Fruit fly (Drosophila melanogaster) whole organism, embryonic: ENCODE results near the gene Cpr67Fa1.
A peak's percentile ranks its signal among the peaks of the same experiment; 100 is the strongest.

ENCODE experiments used
- Aef1 ChIP-seq: fragments of 200-800 bp; sonication (Bioruptor generic); IDR thresholded peaks from 3 replicates; pipeline ENCODE4 v1.3.6; 2022; ENCODE audit warnings: missing biosample characterization, missing genetic modification characterization
- Asciz ChIP-seq: fragments of 200-800 bp; sonication (Bioruptor generic); optimal IDR thresholded peaks from 2 replicates; lab custom pipeline; 2017; ENCODE audit warnings: missing biosample characterization, mild to moderate bottlenecking, missing genetic modification characterization, missing genetic modification reagents
- Atf6 ChIP-seq: fragments of 200-800 bp; sonication (Bioruptor generic); IDR thresholded peaks from 2 replicates; pipeline ENCODE4 v1.3.6; 2022; ENCODE audit warnings: missing biosample characterization, missing genetic modification characterization
- Bdp1 ChIP-seq: fragments of 200-800 bp; sonication (Bioruptor generic); optimal IDR thresholded peaks from 3 replicates; lab custom pipeline; 2016; ENCODE audit warnings: missing biosample characterization, missing genetic modification characterization
- CG11723 ChIP-seq: fragments of 200-800 bp; sonication (Bioruptor generic); optimal IDR thresholded peaks from 2 replicates; lab custom pipeline; 2017; ENCODE audit warnings: missing biosample characterization, mild to moderate bottlenecking, missing genetic modification characterization
- CG15011 ChIP-seq: fragments of 200-800 bp; sonication (Bioruptor generic); optimal IDR thresholded peaks from 3 replicates; lab custom pipeline; 2018; ENCODE audit warnings: missing biosample characterization, mild to moderate bottlenecking, missing genetic modification characterization
- CG17361 ChIP-seq: fragments of 200-800 bp; sonication (Bioruptor generic); IDR thresholded peaks from 3 replicates; pipeline ENCODE4 v1.3.6; 2022; ENCODE audit warnings: missing biosample characterization, missing genetic modification characterization
- CG18262 ChIP-seq: fragments of 200-800 bp; optimal IDR thresholded peaks from 3 replicates; lab custom pipeline; 2019; ENCODE audit warnings: missing biosample characterization, mild to moderate bottlenecking, missing genetic modification characterization, moderate library complexity
- CG1832 ChIP-seq: fragments of 200-800 bp; sonication (Bioruptor generic); optimal IDR thresholded peaks from 2 replicates; lab custom pipeline; 2017; ENCODE audit warnings: missing biosample characterization, mild to moderate bottlenecking, missing genetic modification characterization, inconsistent platforms
- CG18599 ChIP-seq: fragments of 200-800 bp; sonication (Bioruptor generic); optimal IDR thresholded peaks from 3 replicates; lab custom pipeline; 2017; ENCODE audit warnings: missing biosample characterization, missing genetic modification characterization, mild to moderate bottlenecking, moderate library complexity, missing genetic modification reagents
- CG18619 ChIP-seq: fragments of 200-800 bp; sonication (Bioruptor generic); optimal IDR thresholded peaks from 3 replicates; lab custom pipeline; 2017; ENCODE audit warnings: missing biosample characterization, mild to moderate bottlenecking, missing genetic modification characterization
- CG3065 ChIP-seq: fragments of 200-800 bp; sonication (Bioruptor generic); optimal IDR thresholded peaks from 2 replicates; lab custom pipeline; 2016; ENCODE audit warnings: missing biosample characterization, missing genetic modification characterization
- CG33557 ChIP-seq: fragments of 200-800 bp; sonication (Bioruptor generic); optimal IDR thresholded peaks from 2 replicates; lab custom pipeline; 2019; ENCODE audit warnings: missing biosample characterization, mild to moderate bottlenecking, missing genetic modification characterization, moderate library complexity
- CG4707 ChIP-seq: fragments of 200-800 bp; sonication (Bioruptor generic); optimal IDR thresholded peaks from 2 replicates; lab custom pipeline; 2018; ENCODE audit warnings: missing biosample characterization, mild to moderate bottlenecking, missing genetic modification characterization, moderate library complexity
- CG4820 ChIP-seq: fragments of 200-800 bp; sonication (Bioruptor generic); optimal IDR thresholded peaks from 3 replicates; lab custom pipeline; 2016; ENCODE audit warnings: missing biosample characterization, missing genetic modification characterization
- CG4854 ChIP-seq: fragments of 200-800 bp; sonication (Bioruptor generic); optimal IDR thresholded peaks from 2 replicates; lab custom pipeline; 2016; ENCODE audit warnings: missing biosample characterization, missing genetic modification characterization, inconsistent platforms
- CG9437 ChIP-seq: fragments of 200-800 bp; sonication (Bioruptor generic); optimal IDR thresholded peaks from 2 replicates; lab custom pipeline; 2018; ENCODE audit warnings: missing biosample characterization, mild to moderate bottlenecking, missing genetic modification characterization
- D19B ChIP-seq: fragments of 200-800 bp; sonication (Bioruptor generic); optimal IDR thresholded peaks from 2 replicates; lab custom pipeline; 2017; ENCODE audit warnings: missing biosample characterization, mild to moderate bottlenecking, missing genetic modification characterization
- ERR ChIP-seq: fragments of 200-800 bp; sonication (Bioruptor generic); optimal IDR thresholded peaks from 2 replicates; lab custom pipeline; 2016; ENCODE audit warnings: missing biosample characterization, missing genetic modification characterization
- Hr78 ChIP-seq, 2 experiments: fragments of 200-800 bp in 1 of 2; fragments of >200 bp in 1 of 2; sonication (Bioruptor generic) in 1 of 2; optimal IDR thresholded peaks; 2 replicates each; lab custom pipeline; 2017 to 2019; ENCODE audit warnings: missing biosample characterization in 2 of 2, missing genetic modification characterization in 2 of 2, mild to moderate bottlenecking in 1 of 2, moderate library complexity in 1 of 2
- MBD-R2 ChIP-seq: fragments of 200-800 bp; sonication (Bioruptor generic); IDR thresholded peaks from 2 replicates; pipeline ENCODE4 v1.3.6; 2022; ENCODE audit warnings: missing biosample characterization, missing genetic modification characterization
- Med ChIP-seq: fragments of 200-800 bp; sonication (Bioruptor generic); peaks from one replicate; lab custom pipeline; 2016; ENCODE audit warnings: missing biosample characterization, missing genetic modification characterization, mild to moderate bottlenecking, inconsistent platforms, moderate library complexity
- Meics ChIP-seq: fragments of 200-800 bp; sonication (Bioruptor generic); optimal IDR thresholded peaks from 2 replicates; lab custom pipeline; 2017; ENCODE audit warnings: missing biosample characterization, mild to moderate bottlenecking, missing genetic modification characterization
- NFAT ChIP-seq: fragments of 200-800 bp; sonication (Bioruptor generic); IDR thresholded peaks from 2 replicates; pipeline ENCODE4 v1.3.6; 2022; ENCODE audit warnings: missing biosample characterization, missing genetic modification characterization
- Pdp1 ChIP-seq, 2 experiments: fragments of 200-800 bp; sonication (Bioruptor generic); optimal IDR thresholded peaks; 3 replicates each; lab custom pipeline; 2016; ENCODE audit warnings: missing biosample characterization in 2 of 2, missing genetic modification characterization in 2 of 2, mild to moderate bottlenecking in 1 of 2, moderate library complexity in 1 of 2
- Ptx1 ChIP-seq: fragments of 200-800 bp; sonication (Bioruptor generic); IDR thresholded peaks from 2 replicates; pipeline ENCODE4 v1.3.6; 2022; ENCODE audit warnings: missing biosample characterization, missing genetic modification characterization
- Sox102F ChIP-seq: fragments of 200-800 bp; sonication (Bioruptor generic); optimal IDR thresholded peaks from 2 replicates; lab custom pipeline; 2018; ENCODE audit warnings: missing biosample characterization, mild to moderate bottlenecking, missing genetic modification characterization, moderate library complexity
- Ssrp ChIP-seq: fragments of 200-800 bp; sonication (Bioruptor generic); optimal IDR thresholded peaks from 2 replicates; lab custom pipeline; 2018; ENCODE audit warnings: missing biosample characterization, mild to moderate bottlenecking, missing genetic modification characterization, moderate library complexity
- Xbp1 ChIP-seq: fragments of 200-800 bp; sonication (Bioruptor generic); optimal IDR thresholded peaks from 3 replicates; lab custom pipeline; 2016; ENCODE audit warnings: missing biosample characterization, mild to moderate bottlenecking, missing genetic modification characterization
- bsh ChIP-seq, 2 experiments: fragments of 200-800 bp; sonication (Bioruptor generic); optimal IDR thresholded peaks; 2 replicates each; lab custom pipeline; 2017 to 2018; ENCODE audit warnings: mild to moderate bottlenecking in 2 of 2, missing biosample characterization in 2 of 2, missing genetic modification characterization in 2 of 2, moderate library complexity in 1 of 2
- caup ChIP-seq: fragments of 200-800 bp; sonication (Bioruptor generic); optimal IDR thresholded peaks from 3 replicates; lab custom pipeline; 2017; ENCODE audit warnings: missing biosample characterization, mild to moderate bottlenecking, missing genetic modification characterization, moderate library complexity; ENCODE audit not compliant: severe bottlenecking
- chinmo ChIP-seq: fragments of 200-800 bp; sonication (Bioruptor generic); IDR thresholded peaks from 4 replicates; pipeline ENCODE4 v1.3.6; 2022; ENCODE audit warnings: missing biosample characterization, missing genetic modification characterization; ENCODE audit not compliant: partially characterized antibody
- chm ChIP-seq: fragments of 200-800 bp; sonication (Bioruptor generic); IDR thresholded peaks from 2 replicates; pipeline ENCODE4 v1.3.6; 2022; ENCODE audit warnings: missing biosample characterization, missing genetic modification characterization
- dati ChIP-seq: fragments of 200-800 bp; sonication (Bioruptor generic); IDR thresholded peaks from 2 replicates; pipeline ENCODE4 v1.3.6; 2022; ENCODE audit warnings: missing biosample characterization, missing genetic modification characterization
- ewg ChIP-seq: fragments of 200-800 bp; sonication (Bioruptor generic); optimal IDR thresholded peaks from 3 replicates; lab custom pipeline; 2017; ENCODE audit warnings: mild to moderate bottlenecking, missing biosample characterization, missing genetic modification reagents, missing genetic modification characterization
- her ChIP-seq: fragments of 200-800 bp; sonication (Bioruptor generic); optimal IDR thresholded peaks from 2 replicates; lab custom pipeline; 2016; ENCODE audit warnings: missing biosample characterization, missing genetic modification characterization
- klu ChIP-seq: fragments of 200-800 bp; sonication (Bioruptor generic); IDR thresholded peaks from 2 replicates; pipeline ENCODE4 v1.3.6; 2022; ENCODE audit warnings: missing biosample characterization, missing genetic modification characterization
- lilli ChIP-seq: fragments of 200-800 bp; sonication (Bioruptor generic); optimal IDR thresholded peaks from 3 replicates; lab custom pipeline; 2016; ENCODE audit warnings: missing biosample characterization, missing genetic modification characterization
- lmd ChIP-seq: fragments of 200-800 bp; sonication (Bioruptor generic); IDR thresholded peaks from 2 replicates; pipeline ENCODE4 v1.3.6; 2022; ENCODE audit warnings: missing biosample characterization, missing genetic modification characterization
- mam ChIP-seq: fragments of 200-800 bp; sonication (Bioruptor generic); optimal IDR thresholded peaks from 3 replicates; lab custom pipeline; 2016; ENCODE audit warnings: missing biosample characterization, missing genetic modification characterization
- sens-2 ChIP-seq: fragments of 200-800 bp; sonication (Bioruptor generic); IDR thresholded peaks from 2 replicates; pipeline ENCODE4 v1.3.6; 2022; ENCODE audit warnings: missing biosample characterization, missing genetic modification characterization
- seq ChIP-seq: fragments of 200-800 bp; sonication (Bioruptor generic); IDR thresholded peaks from 2 replicates; pipeline ENCODE4 v1.3.6; 2022; ENCODE audit warnings: missing biosample characterization, missing genetic modification characterization
- shn ChIP-seq: fragments of 200-800 bp; sonication (Bioruptor generic); optimal IDR thresholded peaks from 3 replicates; lab custom pipeline; 2016; ENCODE audit warnings: missing biosample characterization, missing genetic modification characterization
- slbo ChIP-seq: fragments of 200-800 bp; sonication (Bioruptor generic); IDR thresholded peaks from 2 replicates; pipeline ENCODE4 v1.3.6; 2022; ENCODE audit warnings: missing biosample characterization, missing genetic modification characterization
- sna ChIP-seq: fragments of 200-800 bp; sonication (Bioruptor generic); IDR thresholded peaks from 2 replicates; pipeline ENCODE4 v1.3.6; 2022; ENCODE audit warnings: missing biosample characterization, missing genetic modification characterization; ENCODE audit not compliant: partially characterized antibody
- wek ChIP-seq: fragments of 200-800 bp; sonication (Bioruptor generic); optimal IDR thresholded peaks from 3 replicates; lab custom pipeline; 2018; ENCODE audit warnings: missing biosample characterization, mild to moderate bottlenecking, missing genetic modification characterization, moderate library complexity
- zf30C ChIP-seq: fragments of 200-800 bp; sonication (Bioruptor generic); optimal IDR thresholded peaks from 3 replicates; lab custom pipeline; 2018; ENCODE audit warnings: missing biosample characterization, mild to moderate bottlenecking, missing genetic modification characterization
- zfh2 ChIP-seq: fragments of 200-800 bp; sonication (Bioruptor generic); optimal IDR thresholded peaks from 2 replicates; lab custom pipeline; 2016; ENCODE audit warnings: missing biosample characterization, missing genetic modification characterization

Gene Cpr67Fa1

dm6 chr3L:10866633-10867379 lies 23.0 kb upstream of the Cpr67Fa1 start (continued):
- TF ChIP-seq Xbp1 (GFP tag; lab: Kevin White, UChicago) (peak; percentile 10), CG15011 (peak; percentile 43), slbo (peak; percentile 67), CG4854 (no peak), dati (GFP tag; lab: Robert Waterston, UW) (no peak), chm (no peak), sna (no peak), CG4820 (GFP tag; lab: Kevin White, UChicago) (peak; percentile 8), klu (no peak), CG11723 (no peak), lilli (GFP tag; lab: Kevin White, UChicago) (peak; percentile 64), mam (GFP tag; lab: Kevin White, UChicago) (peak; percentile 61), Ptx1 (GFP tag; lab: Robert Waterston, UW) (0 out of 2 replicates have a peak, but pooled peaks have one; percentile 54), CG17361 (GFP tag; lab: Robert Waterston, UW) (peak; percentile 42; the same call in 1 of the 3 replicates), CG33557 (no peak), CG18619 (GFP tag; lab: Kevin White, UChicago) (peak; percentile 18), sens-2 (GFP tag; lab: Robert Waterston, UW) (peak; percentile 51; the same call in 1 of the 2 replicates), ERR (GFP tag; lab: Kevin White, UChicago) (peak; percentile 2), her (peak; percentile 65), ewg (GFP tag; lab: Kevin White, UChicago) (no peak), Hr78 (GFP tag; optimal IDR thresholded peaks at IDR 0.05; lab: Kevin White, UChicago) (peak in 1 of 2 experiments; percentile 67), Bdp1 (no peak), shn (GFP tag; lab: Kevin White, UChicago) (no peak), caup (peak; percentile 14), Meics (GFP tag; lab: Kevin White, UChicago) (peak; percentile 71), lmd (GFP tag; lab: Robert Waterston, UW) (peak; percentile 54; the same call in 1 of the 2 replicates), MBD-R2 (GFP tag; lab: Robert Waterston, UW) (no peak; the same call in 1 of the 2 replicates), D19B (GFP tag; lab: Kevin White, UChicago) (peak; percentile 16)
- TF ChIP-seq, all 482 proteins: peak for 139

- TF ChIP-seq slbo (no peak), Pdp1 (GFP tag; optimal IDR thresholded peaks at IDR 0.05; lab: Kevin White, UChicago) (peak in 1 of 2 experiments; percentile 72), klu (no peak), Atf6 (GFP tag; lab: Robert Waterston, UW) (no peak), CG3065 (GFP tag; lab: Kevin White, UChicago) (no peak), CG18262 (tag; lab: Kevin White, UChicago) (no peak), zf30C (peak; percentile 50), bsh (GFP tag; optimal IDR thresholded peaks at IDR 0.05; lab: Kevin White, UChicago) (no peak), wek (no peak)
- TF ChIP-seq, all 482 proteins: peak for 2
Measured at dm6 chr3L:10867380-10867648, 22.5 kb upstream of the Cpr67Fa1 start.

- peak; percentile 34 for TF ChIP-seq CG1832
- no peak for TF ChIP-seq Sox102F (GFP tag; lab: Kevin White, UChicago)
- 0 out of 2 replicates have a peak, but pooled peaks have one; percentile 32 for TF ChIP-seq seq (GFP tag; lab: Robert Waterston, UW)
- peak; percentile 32; the same call in 1 of the 2 replicates for TF ChIP-seq NFAT (GFP tag; lab: Robert Waterston, UW)
- TF ChIP-seq Asciz (GFP tag; lab: Kevin White, UChicago) = no peak
- no peak for TF ChIP-seq zfh2 (GFP tag; lab: Kevin White, UChicago)
- peak; percentile 8 for TF ChIP-seq CG18599 (GFP tag; lab: Kevin White, UChicago)
- peak; percentile 70; the same call in 1 of the 4 replicates for TF ChIP-seq chinmo (GFP tag; lab: Robert Waterston, UW)
- TF ChIP-seq Ssrp (tag; lab: Kevin White, UChicago) = peak; percentile 13
- peak; percentile 18 for TF ChIP-seq Med (GFP tag; lab: Kevin White, UChicago)
- no peak for TF ChIP-seq CG4707 (GFP tag; lab: Kevin White, UChicago)
- TF ChIP-seq Aef1 = no peak
- no peak for TF ChIP-seq CG9437 (GFP tag; lab: Kevin White, UChicago)
Measured at dm6 chr3L:10867778-10868382, 21.9 kb upstream of the Cpr67Fa1 start.
